Fruit fly (Drosophila melanogaster): ENCODE results near the gene CG12078.

CG12078 gene

dm6 chr3L:3246378-3247129, 2.5 kb upstream of the CG12078 start:
- TF ChIP-seq Sin3A (optimal IDR thresholded peaks at IDR 0.05) (no peak), Myc (optimal IDR thresholded peaks at IDR 0.05) (no peak), h (optimal IDR thresholded peaks at IDR 0.05) (no peak), ttk (optimal IDR thresholded peaks at IDR 0.05) (no peak), psq (optimal IDR thresholded peaks at IDR 0.05) (no peak), insv (optimal IDR thresholded peaks at IDR 0.05) (no peak)

- TF ChIP-seq h (optimal IDR thresholded peaks at IDR 0.05), result no peak
Measured at dm6 chr3L:3245189-3245588, 1.1 kb upstream of the CG12078 start.

- TF ChIP-seq ttk (optimal IDR thresholded peaks at IDR 0.05), result no peak
Measured at dm6 chr3L:3242121-3243083, 1.7 kb downstream of the CG12078 start.

- TF ChIP-seq ttk (optimal IDR thresholded peaks at IDR 0.05) (no peak), h (optimal IDR thresholded peaks at IDR 0.05) (no peak), insv (optimal IDR thresholded peaks at IDR 0.05) (no peak), psq (optimal IDR thresholded peaks at IDR 0.05) (no peak), Sin3A (optimal IDR thresholded peaks at IDR 0.05) (no peak), Myc (optimal IDR thresholded peaks at IDR 0.05) (no peak)
Measured at dm6 chr3L:3241368-3241640, 2.8 kb downstream of the CG12078 start.

dm6 chr3L:3240597-3241367, 3.3 kb downstream of the CG12078 start:
- no peak for TF ChIP-seq h (optimal IDR thresholded peaks at IDR 0.05)
- no peak for TF ChIP-seq Sin3A (optimal IDR thresholded peaks at IDR 0.05)
- no peak for TF ChIP-seq ttk (optimal IDR thresholded peaks at IDR 0.05)
- TF ChIP-seq insv (optimal IDR thresholded peaks at IDR 0.05), result no peak
- TF ChIP-seq psq (optimal IDR thresholded peaks at IDR 0.05), result no peak
- TF ChIP-seq Myc (optimal IDR thresholded peaks at IDR 0.05), result no peak

- no peak for TF ChIP-seq Sin3A (optimal IDR thresholded peaks at IDR 0.05)
- no peak for TF ChIP-seq Myc (optimal IDR thresholded peaks at IDR 0.05)
- TF ChIP-seq ttk (optimal IDR thresholded peaks at IDR 0.05), result no peak
- no peak for TF ChIP-seq psq (optimal IDR thresholded peaks at IDR 0.05)
- TF ChIP-seq h (optimal IDR thresholded peaks at IDR 0.05), result no peak
- TF ChIP-seq insv (optimal IDR thresholded peaks at IDR 0.05), result no peak
Measured at dm6 chr3L:3239785-3240596, 4.1 kb downstream of the CG12078 start.

- TF ChIP-seq Sin3A (optimal IDR thresholded peaks at IDR 0.05) (no peak), psq (optimal IDR thresholded peaks at IDR 0.05) (no peak)
Measured at dm6 chr3L:3239033-3239752, 4.9 kb downstream of the CG12078 start, which contains the start of gene CG17746. Gene CG17746 (minus strand): TSS chr3L:3239578.

- TF ChIP-seq Sin3A (optimal IDR thresholded peaks at IDR 0.05) (no peak), ttk (optimal IDR thresholded peaks at IDR 0.05) (no peak), Myc (optimal IDR thresholded peaks at IDR 0.05) (no peak), psq (optimal IDR thresholded peaks at IDR 0.05) (no peak), insv (optimal IDR thresholded peaks at IDR 0.05) (no peak), h (optimal IDR thresholded peaks at IDR 0.05) (no peak)
Measured at dm6 chr3L:3236319-3236718, 7.8 kb downstream of the CG12078 start.

- TF ChIP-seq insv (optimal IDR thresholded peaks at IDR 0.05) (no peak), psq (optimal IDR thresholded peaks at IDR 0.05) (no peak), Myc (optimal IDR thresholded peaks at IDR 0.05) (no peak), ttk (optimal IDR thresholded peaks at IDR 0.05) (no peak), h (optimal IDR thresholded peaks at IDR 0.05) (no peak), Sin3A (optimal IDR thresholded peaks at IDR 0.05) (no peak)
Measured at dm6 chr3L:3226458-3226783, 17.7 kb downstream of the CG12078 start.

dm6 chr3L:3225769-3226457, 18.2 kb downstream of the CG12078 start:
- no peak for TF ChIP-seq Sin3A (optimal IDR thresholded peaks at IDR 0.05)
- TF ChIP-seq psq (optimal IDR thresholded peaks at IDR 0.05), result no peak
- no peak for TF ChIP-seq h (optimal IDR thresholded peaks at IDR 0.05)
- no peak for TF ChIP-seq insv (optimal IDR thresholded peaks at IDR 0.05)
- no peak for TF ChIP-seq ttk (optimal IDR thresholded peaks at IDR 0.05)
- no peak for TF ChIP-seq Myc (optimal IDR thresholded peaks at IDR 0.05)
